Worm (Caenorhabditis elegans) whole organism, L1 larva: ENCODE measurements around the gene srj-50.

Experiments used
- elt-2 ChIP-seq: sonication (generic microtip); optimal IDR thresholded peaks from 2 replicates; lab custom pipeline; 2016; ENCODE audit warnings: missing genetic modification characterization, mild to moderate bottlenecking, inconsistent platforms, missing compliant biosample characterization, missing genetic modification reagents
- sptf-1 ChIP-seq: fragments of 150-350 bp; optimal IDR thresholded peaks from 2 replicates; lab custom pipeline; 2014; ENCODE audit warnings: missing biosample characterization, missing genetic modification characterization

ce11 chrV:2877509-2877908, 44.7 kb downstream of the srj-50 start, which contains the start of gene F37B4.10:
- TF ChIP-seq sptf-1 (tag; lab: Kevin White, UChicago), result no peak
- TF ChIP-seq elt-2 (tag; lab: Kevin White, UChicago), result no peak
